Fruit fly (Drosophila melanogaster) whole organism, pupa: ENCODE results near the gene CG4360.

Source experiments
- CG10348 ChIP-seq: fragments of 200-800 bp; sonication (Bioruptor generic); IDR thresholded peaks from 2 replicates; pipeline ENCODE4 v1.3.6; 2022; ENCODE audit warnings: missing biosample characterization, missing genetic modification characterization
- CG12605 ChIP-seq: fragments of 200-800 bp; sonication (Bioruptor generic); IDR thresholded peaks from 2 replicates; pipeline ENCODE4 v1.3.6; 2022; ENCODE audit warnings: missing biosample characterization, missing genetic modification characterization
- CG13204 ChIP-seq: fragments of 200-800 bp; sonication (Bioruptor generic); optimal IDR thresholded peaks from 2 replicates; lab custom pipeline; 2018; ENCODE audit warnings: missing biosample characterization, mild to moderate bottlenecking, missing genetic modification characterization, moderate library complexity
- CG14655 ChIP-seq: fragments of 200-800 bp; sonication (Bioruptor generic); optimal IDR thresholded peaks from 3 replicates; lab custom pipeline; 2017; ENCODE audit warnings: mild to moderate bottlenecking, missing biosample characterization, missing genetic modification reagents, missing genetic modification characterization
- CG15710 ChIP-seq: fragments of 200-800 bp; sonication (Bioruptor generic); optimal IDR thresholded peaks from 2 replicates; lab custom pipeline; 2018; ENCODE audit warnings: missing biosample characterization, mild to moderate bottlenecking, missing genetic modification characterization, moderate library complexity
- CG32121 ChIP-seq: fragments of 200-800 bp; sonication (Bioruptor generic); IDR thresholded peaks from 2 replicates; pipeline ENCODE4 v1.3.6; 2022; ENCODE audit warnings: missing biosample characterization, missing genetic modification characterization
- CG4496 ChIP-seq: fragments of 200-800 bp; sonication (Bioruptor generic); IDR thresholded peaks from 3 replicates; pipeline ENCODE4 v1.3.6; 2022; ENCODE audit warnings: missing biosample characterization, missing genetic modification characterization
- CG8301 ChIP-seq: fragments of 200-800 bp; sonication (Bioruptor generic); optimal IDR thresholded peaks from 2 replicates; lab custom pipeline; 2018; ENCODE audit warnings: missing biosample characterization, mild to moderate bottlenecking, missing genetic modification characterization
- CG9948 ChIP-seq: fragments of 200-800 bp; sonication (Bioruptor generic); optimal IDR thresholded peaks from 2 replicates; lab custom pipeline; 2018; ENCODE audit warnings: missing biosample characterization, mild to moderate bottlenecking, missing genetic modification characterization, moderate library complexity
- D1 ChIP-seq: fragments of 200-800 bp; sonication (Bioruptor generic); optimal IDR thresholded peaks from 2 replicates; lab custom pipeline; 2018; ENCODE audit warnings: missing biosample characterization, mild to moderate bottlenecking, missing genetic modification characterization, moderate library complexity
- EcR ChIP-seq: fragments of 200-800 bp; sonication (Bioruptor generic); optimal IDR thresholded peaks from 3 replicates; lab custom pipeline; 2019; ENCODE audit warnings: missing biosample characterization, missing genetic modification characterization, mild to moderate bottlenecking, moderate library complexity, missing genetic modification reagents
- Ets98B ChIP-seq: fragments of 200-800 bp; sonication (Bioruptor generic); IDR thresholded peaks from 2 replicates; pipeline ENCODE4 v1.3.6; 2022; ENCODE audit warnings: missing biosample characterization, missing genetic modification characterization
- Pif1B ChIP-seq: fragments of 200-800 bp; sonication (Bioruptor generic); optimal IDR thresholded peaks from 3 replicates; lab custom pipeline; 2016; ENCODE audit warnings: missing biosample characterization, missing genetic modification characterization
- fd96Ca ChIP-seq: fragments of 200-800 bp; sonication (Bioruptor generic); IDR thresholded peaks from 3 replicates; pipeline ENCODE4 v1.3.6; 2022; ENCODE audit warnings: missing biosample characterization, missing genetic modification characterization

DNA sequence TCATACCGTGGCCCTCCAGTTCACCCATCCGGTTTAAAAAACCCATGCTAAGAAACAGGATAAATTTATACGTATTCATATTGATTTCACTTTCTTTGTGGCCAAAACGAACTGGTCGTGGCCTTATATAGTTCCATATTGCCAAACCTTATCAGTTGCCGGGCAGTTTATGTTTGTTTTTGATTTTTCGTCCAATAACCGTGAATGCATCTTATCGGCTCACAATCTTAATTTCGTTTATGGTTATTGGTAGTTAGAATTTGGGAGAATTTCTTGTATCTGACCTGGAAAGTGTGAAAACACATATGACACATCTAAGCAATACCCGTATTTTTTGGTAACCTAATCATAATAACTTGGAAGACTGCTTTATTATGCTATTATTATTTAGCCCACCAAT is 22.9 kb downstream of the CG4360 start, which contains the start of gene CG4367:
- TF ChIP-seq Ets98B (GFP tag; lab: Robert Waterston, UW) (no peak), CG14655 (GFP tag; lab: Kevin White, UChicago) (no peak), CG4496 (GFP tag; lab: Robert Waterston, UW) (no peak), EcR (GFP tag; lab: Kevin White, UChicago) (no peak), fd96Ca (GFP tag; lab: Robert Waterston, UW) (no peak), D1 (no peak), CG10348 (no peak), CG9948 (tag; lab: Kevin White, UChicago) (no peak), CG32121 (GFP tag; lab: Robert Waterston, UW) (no peak), CG12605 (GFP tag; lab: Robert Waterston, UW) (no peak), Pif1B (no peak), CG8301 (tag; lab: Kevin White, UChicago) (no peak), CG13204 (GFP tag; lab: Kevin White, UChicago) (no peak), CG15710 (tag; lab: Kevin White, UChicago) (no peak)
